Fruit fly (Drosophila melanogaster): ENCODE data around the gene CG13894.

- TF ChIP-seq CTCF (optimal IDR thresholded peaks at IDR 0.05) (no peak), CG8478 (optimal IDR thresholded peaks at IDR 0.05) (no peak)
These were observed 25.6 kb downstream of the CG13894 start for dm6 chr3L:673324-673723.
